Fruit fly (Drosophila melanogaster) whole organism, prepupa: Measurements from ENCODE around the gene ct.

Experiments used
- Blimp-1 ChIP-seq: fragments of 200-800 bp; sonication (Bioruptor generic); optimal IDR thresholded peaks from 3 replicates; lab custom pipeline; 2017; ENCODE audit warnings: missing biosample characterization, missing genetic modification characterization, mild to moderate bottlenecking, moderate library complexity, missing genetic modification reagents
- CG10631 ChIP-seq: fragments of 200-800 bp; sonication (Bioruptor generic); optimal IDR thresholded peaks from 2 replicates; lab custom pipeline; 2016; ENCODE audit warnings: missing biosample characterization, missing genetic modification characterization
- CG10669 ChIP-seq: fragments of 200-800 bp; sonication (Bioruptor generic); optimal IDR thresholded peaks from 3 replicates; lab custom pipeline; 2018; ENCODE audit warnings: missing biosample characterization, mild to moderate bottlenecking, missing genetic modification characterization, moderate library complexity
- CG11294 ChIP-seq: fragments of 200-800 bp; sonication (Bioruptor generic); IDR thresholded peaks from 2 replicates; pipeline ENCODE4 v1.3.6; 2022; ENCODE audit warnings: missing biosample characterization, missing genetic modification characterization
- CG11762 ChIP-seq: fragments of 200-800 bp; sonication (Bioruptor generic); optimal IDR thresholded peaks from 3 replicates; lab custom pipeline; 2016; ENCODE audit warnings: missing biosample characterization, missing genetic modification characterization; ENCODE audit not compliant: insufficient read depth
- CG11902 ChIP-seq: fragments of 200-800 bp; sonication (Bioruptor generic); optimal IDR thresholded peaks from 3 replicates; lab custom pipeline; 2016; ENCODE audit warnings: missing biosample characterization, missing genetic modification characterization
- CG15336 ChIP-seq: fragments of 200-800 bp; sonication (Bioruptor generic); IDR thresholded peaks from 2 replicates; pipeline ENCODE4 v1.3.6; 2022; ENCODE audit warnings: missing biosample characterization, missing genetic modification characterization
- CG16779 ChIP-seq: fragments of 200-800 bp; sonication (Bioruptor generic); optimal IDR thresholded peaks from 3 replicates; lab custom pipeline; 2017; ENCODE audit warnings: missing biosample characterization, mild to moderate bottlenecking, missing genetic modification characterization
- CG31627 ChIP-seq: fragments of 200-800 bp; sonication (Bioruptor generic); optimal IDR thresholded peaks from 3 replicates; lab custom pipeline; 2016; ENCODE audit warnings: missing biosample characterization, missing genetic modification characterization
- CG32006 ChIP-seq: fragments of 200-800 bp; sonication (Bioruptor generic); optimal IDR thresholded peaks from 3 replicates; lab custom pipeline; 2017; ENCODE audit warnings: missing biosample characterization, mild to moderate bottlenecking, missing genetic modification characterization
- CG3919 ChIP-seq: fragments of 200-800 bp; sonication (Bioruptor generic); optimal IDR thresholded peaks from 3 replicates; lab custom pipeline; 2016; ENCODE audit warnings: missing biosample characterization, missing genetic modification characterization
- CG4318 ChIP-seq: fragments of 200-800 bp; sonication (Bioruptor generic); optimal IDR thresholded peaks from 3 replicates; lab custom pipeline; 2017; ENCODE audit warnings: missing biosample characterization, mild to moderate bottlenecking, missing genetic modification characterization
- CG6163 ChIP-seq: fragments of 200-800 bp; sonication (Bioruptor generic); IDR thresholded peaks from 3 replicates; pipeline ENCODE4 v1.3.6; 2022; ENCODE audit warnings: missing biosample characterization, missing genetic modification characterization
- CG6792 ChIP-seq: fragments of 200-800 bp; sonication (Bioruptor generic); optimal IDR thresholded peaks from 3 replicates; lab custom pipeline; 2016; ENCODE audit warnings: missing biosample characterization, missing genetic modification characterization
- CG6808 ChIP-seq: fragments of 200-800 bp; sonication (Bioruptor generic); optimal IDR thresholded peaks from 3 replicates; lab custom pipeline; 2017; ENCODE audit warnings: missing biosample characterization, missing genetic modification characterization, mild to moderate bottlenecking, moderate library complexity, missing genetic modification reagents
- CG6854 ChIP-seq: fragments of 200-800 bp; sonication (Bioruptor generic); optimal IDR thresholded peaks from 2 replicates; lab custom pipeline; 2017; ENCODE audit warnings: missing biosample characterization, mild to moderate bottlenecking, missing genetic modification characterization
- CG8119 ChIP-seq: fragments of 200-800 bp; sonication (Bioruptor generic); IDR thresholded peaks from 3 replicates; pipeline ENCODE4 v1.3.6; 2022; ENCODE audit warnings: missing biosample characterization, missing genetic modification characterization
- CG8319 ChIP-seq: fragments of 200-800 bp; sonication (Bioruptor generic); optimal IDR thresholded peaks from 3 replicates; lab custom pipeline; 2016; ENCODE audit warnings: missing biosample characterization, missing genetic modification characterization
- CG8632 ChIP-seq: fragments of 200-800 bp; sonication (Bioruptor generic); optimal IDR thresholded peaks from 3 replicates; lab custom pipeline; 2016; ENCODE audit warnings: missing biosample characterization, missing genetic modification characterization
- CG9139 ChIP-seq: fragments of 200-800 bp; sonication (Bioruptor generic); optimal IDR thresholded peaks from 3 replicates; lab custom pipeline; 2017; ENCODE audit warnings: missing biosample characterization, mild to moderate bottlenecking, missing genetic modification characterization
- Eip75B ChIP-seq: fragments of 200-800 bp; sonication (Bioruptor generic); optimal IDR thresholded peaks from 3 replicates; lab custom pipeline; 2016; ENCODE audit warnings: missing biosample characterization, missing genetic modification characterization
- Eip78C ChIP-seq: fragments of 200-800 bp; sonication (Bioruptor generic); peaks from one replicate; lab custom pipeline; 2016; ENCODE audit warnings: missing biosample characterization, missing genetic modification characterization
- Ets21C ChIP-seq: fragments of 200-800 bp; sonication (Bioruptor generic); optimal IDR thresholded peaks from 3 replicates; lab custom pipeline; 2016; ENCODE audit warnings: missing biosample characterization, missing genetic modification characterization
- Ets96B ChIP-seq: fragments of 200-800 bp; optimal IDR thresholded peaks from 2 replicates; lab custom pipeline; 2019; ENCODE audit warnings: missing biosample characterization, mild to moderate bottlenecking, missing genetic modification characterization, moderate library complexity
- Gug ChIP-seq: fragments of 200-800 bp; sonication (Bioruptor generic); IDR thresholded peaks from 2 replicates; pipeline ENCODE4 v1.3.6; 2022; ENCODE audit warnings: missing biosample characterization, missing genetic modification characterization
- Hr38 ChIP-seq: sonication (Bioruptor generic); optimal IDR thresholded peaks from 2 replicates; lab custom pipeline; 2016; ENCODE audit warnings: missing biosample characterization, missing genetic modification characterization
- Hr39 ChIP-seq: fragments of 200-800 bp; sonication (Bioruptor generic); optimal IDR thresholded peaks from 2 replicates; lab custom pipeline; 2016; ENCODE audit warnings: missing biosample characterization, missing genetic modification characterization
- Hr4 ChIP-seq: fragments of 200-800 bp; sonication (Bioruptor generic); optimal IDR thresholded peaks from 3 replicates; lab custom pipeline; 2016; ENCODE audit warnings: missing biosample characterization, missing genetic modification characterization
- Lpt ChIP-seq: fragments of 200-800 bp; sonication (Bioruptor generic); optimal IDR thresholded peaks from 3 replicates; lab custom pipeline; 2016; ENCODE audit warnings: missing biosample characterization, missing genetic modification characterization
- Met ChIP-seq: fragments of 200-800 bp; sonication (Bioruptor generic); optimal IDR thresholded peaks from 3 replicates; lab custom pipeline; 2016; ENCODE audit warnings: missing biosample characterization, missing genetic modification characterization
- OdsH ChIP-seq: fragments of 200-800 bp; sonication (Bioruptor generic); optimal IDR thresholded peaks from 3 replicates; lab custom pipeline; 2016; ENCODE audit warnings: missing biosample characterization, missing genetic modification characterization
- Smox ChIP-seq: fragments of 200-800 bp; sonication (Bioruptor generic); optimal IDR thresholded peaks from 3 replicates; lab custom pipeline; 2016; ENCODE audit warnings: missing biosample characterization, missing genetic modification characterization
- Sox102F ChIP-seq: fragments of 200-800 bp; sonication (Bioruptor generic); optimal IDR thresholded peaks from 2 replicates; lab custom pipeline; 2016; ENCODE audit warnings: missing biosample characterization, mild to moderate bottlenecking, missing genetic modification characterization
- Sox14 ChIP-seq: fragments of 200-800 bp; sonication (Bioruptor generic); optimal IDR thresholded peaks from 3 replicates; lab custom pipeline; 2016; ENCODE audit warnings: missing biosample characterization, missing genetic modification characterization
- Sox15 ChIP-seq: fragments of 200-800 bp; sonication (Bioruptor generic); optimal IDR thresholded peaks from 3 replicates; lab custom pipeline; 2016; ENCODE audit warnings: missing biosample characterization, missing genetic modification characterization
- achi ChIP-seq: fragments of 200-800 bp; sonication (Bioruptor generic); optimal IDR thresholded peaks from 3 replicates; lab custom pipeline; 2016; ENCODE audit warnings: missing biosample characterization, missing genetic modification characterization
- acj6 ChIP-seq: fragments of 200-800 bp; sonication (Bioruptor generic); optimal IDR thresholded peaks from 3 replicates; lab custom pipeline; 2016; ENCODE audit warnings: missing biosample characterization, missing genetic modification characterization
- cyc ChIP-seq: fragments of 200-800 bp; sonication (Bioruptor generic); optimal IDR thresholded peaks from 3 replicates; lab custom pipeline; 2016; ENCODE audit warnings: missing biosample characterization, missing genetic modification characterization
- dac ChIP-seq: fragments of 200-800 bp; sonication (Bioruptor generic); optimal IDR thresholded peaks from 2 replicates; lab custom pipeline; 2017; ENCODE audit warnings: missing biosample characterization, mild to moderate bottlenecking, missing genetic modification characterization
- dsx ChIP-seq: fragments of 200-800 bp; optimal IDR thresholded peaks from 3 replicates; lab custom pipeline; 2019; ENCODE audit warnings: missing biosample characterization, mild to moderate bottlenecking, missing genetic modification characterization, moderate library complexity; ENCODE audit not compliant: poor library complexity, severe bottlenecking
- eg ChIP-seq: fragments of 200-800 bp; sonication (Bioruptor generic); IDR thresholded peaks from 3 replicates; pipeline ENCODE4 v1.3.6; 2022; ENCODE audit warnings: missing biosample characterization, missing genetic modification characterization
- esn ChIP-seq: fragments of 200-800 bp; sonication (Bioruptor generic); optimal IDR thresholded peaks from 2 replicates; lab custom pipeline; 2016; ENCODE audit warnings: missing biosample characterization, mild to moderate bottlenecking, missing genetic modification characterization, moderate library complexity
- fd85E ChIP-seq: fragments of 200-800 bp; sonication (Bioruptor generic); optimal IDR thresholded peaks from 3 replicates; lab custom pipeline; 2016; ENCODE audit warnings: missing biosample characterization, missing genetic modification characterization
- fkh ChIP-seq: fragments of 200-800 bp; sonication (Bioruptor generic); optimal IDR thresholded peaks from 3 replicates; lab custom pipeline; 2017; ENCODE audit warnings: missing biosample characterization, mild to moderate bottlenecking, missing genetic modification characterization, moderate library complexity
- net ChIP-seq: fragments of 200-800 bp; sonication (Bioruptor generic); optimal IDR thresholded peaks from 3 replicates; lab custom pipeline; 2016; ENCODE audit warnings: missing biosample characterization, missing genetic modification characterization
- pdm3 ChIP-seq: fragments of 200-800 bp; sonication (Bioruptor generic); optimal IDR thresholded peaks from 3 replicates; lab custom pipeline; 2016; ENCODE audit warnings: missing biosample characterization, missing genetic modification characterization
- salr ChIP-seq, 2 experiments: fragments of 200-800 bp; sonication (Bioruptor generic); optimal IDR thresholded peaks; 3 replicates each; lab custom pipeline; 2016 to 2018; ENCODE audit warnings: missing biosample characterization in 2 of 2, missing genetic modification characterization in 2 of 2, mild to moderate bottlenecking in 1 of 2
- ss ChIP-seq, 2 experiments: fragments of 200-800 bp; sonication (Bioruptor generic); optimal IDR thresholded peaks; 2 replicates in 1 of 2; 3 replicates in 1 of 2; lab custom pipeline; 2017 to 2018; ENCODE audit warnings: mild to moderate bottlenecking in 2 of 2, missing biosample characterization in 2 of 2, missing genetic modification characterization in 2 of 2, moderate library complexity in 1 of 2
- topi ChIP-seq: fragments of 200-800 bp; sonication (Bioruptor generic); optimal IDR thresholded peaks from 3 replicates; lab custom pipeline; 2016; ENCODE audit warnings: missing biosample characterization, missing genetic modification characterization

Gene ct

dm6 chrX:7604503-7604969 is 3.7 kb upstream of the ct start (continued):
- TF ChIP-seq CG6808 (GFP tag; lab: Kevin White, UChicago): peak; percentile 96
- peak; percentile 95 for TF ChIP-seq CG10669 (GFP tag; lab: Kevin White, UChicago)
- TF ChIP-seq CG6163 (GFP tag; lab: Robert Waterston, UW): peak; percentile 99
- peak; percentile 78 for TF ChIP-seq Gug (GFP tag; lab: Robert Waterston, UW)
- TF ChIP-seq Blimp-1 (GFP tag; lab: Kevin White, UChicago): peak; percentile 56
- TF ChIP-seq achi (GFP tag; lab: Kevin White, UChicago): peak; percentile 87
- peak; percentile 64 for TF ChIP-seq fkh (GFP tag; lab: Kevin White, UChicago)
- peak; percentile 95 for TF ChIP-seq Lpt (GFP tag; lab: Kevin White, UChicago)

- no peak for TF ChIP-seq OdsH (GFP tag; lab: Kevin White, UChicago)
- peak; percentile 24 to 29 for TF ChIP-seq salr (GFP tag; optimal IDR thresholded peaks at IDR 0.05; lab: Kevin White, UChicago)
- peak; percentile 70 for TF ChIP-seq Ets96B (tag; lab: Kevin White, UChicago)
- peak; percentile 87 for TF ChIP-seq CG8119 (GFP tag; lab: Robert Waterston, UW)
- no peak for TF ChIP-seq acj6 (GFP tag; lab: Kevin White, UChicago)
- TF ChIP-seq CG6792 (GFP tag; lab: Kevin White, UChicago): no peak
- TF ChIP-seq CG8632: peak; percentile 20
- TF ChIP-seq Blimp-1 (GFP tag; lab: Kevin White, UChicago): peak; percentile 3
- peak; percentile 95 for TF ChIP-seq CG6163 (GFP tag; lab: Robert Waterston, UW)
- peak; percentile 20 for TF ChIP-seq Sox102F (GFP tag; lab: Kevin White, UChicago)
- peak; percentile 73 for TF ChIP-seq CG16779 (tag; lab: Kevin White, UChicago)
- peak; percentile 67 for TF ChIP-seq dac (GFP tag; lab: Kevin White, UChicago)
- peak; percentile 56 for TF ChIP-seq Lpt (GFP tag; lab: Kevin White, UChicago)
- TF ChIP-seq Sox14 (GFP tag; lab: Kevin White, UChicago): no peak
- TF ChIP-seq Hr4 (GFP tag; lab: Kevin White, UChicago): no peak
- no peak for TF ChIP-seq cyc
- TF ChIP-seq Met (GFP tag; lab: Kevin White, UChicago): no peak
- no peak for TF ChIP-seq Hr39 (GFP tag; lab: Kevin White, UChicago)
- TF ChIP-seq CG11762 (GFP tag; lab: Kevin White, UChicago): peak; percentile 32
- TF ChIP-seq fd85E (GFP tag; lab: Kevin White, UChicago): no peak
- TF ChIP-seq CG10631 (GFP tag; lab: Kevin White, UChicago): no peak
- peak; percentile 42 for TF ChIP-seq CG32006 (GFP tag; lab: Kevin White, UChicago)
- TF ChIP-seq CG11902 (GFP tag; lab: Kevin White, UChicago): no peak
- peak; percentile 80 for TF ChIP-seq Eip78C (GFP tag; lab: Kevin White, UChicago)
- TF ChIP-seq CG31627 (GFP tag; lab: Kevin White, UChicago): no peak
- peak; percentile 76 for TF ChIP-seq CG6854 (GFP tag; lab: Kevin White, UChicago)
- peak; percentile 62 for TF ChIP-seq net (GFP tag; lab: Kevin White, UChicago)
- no peak for TF ChIP-seq topi (GFP tag; lab: Kevin White, UChicago)
- TF ChIP-seq Gug (GFP tag; lab: Robert Waterston, UW): peak; percentile 55
- TF ChIP-seq CG8319 (GFP tag; lab: Kevin White, UChicago): no peak
- peak; percentile 0 for TF ChIP-seq Eip75B
- TF ChIP-seq Hr38: no peak
- TF ChIP-seq Smox (GFP tag; lab: Kevin White, UChicago): no peak
- peak; percentile 2 for TF ChIP-seq pdm3
- peak; percentile 82 for TF ChIP-seq CG9139 (GFP tag; lab: Kevin White, UChicago)
- TF ChIP-seq CG15336: peak; percentile 75
- TF ChIP-seq CG10669 (GFP tag; lab: Kevin White, UChicago): peak; percentile 68
- peak; percentile 9; the same call in 1 of the 2 replicates for TF ChIP-seq CG11294 (GFP tag; lab: Robert Waterston, UW)
- TF ChIP-seq esn (GFP tag; lab: Kevin White, UChicago): no peak
- peak; percentile 93 for TF ChIP-seq eg (GFP tag; lab: Robert Waterston, UW)
- TF ChIP-seq ss (GFP tag; optimal IDR thresholded peaks at IDR 0.05; lab: Kevin White, UChicago): peak; percentile 80 to 89
- no peak for TF ChIP-seq Sox15 (GFP tag; lab: Kevin White, UChicago)
- TF ChIP-seq dsx (GFP tag; lab: Kevin White, UChicago): peak; percentile 58
- TF ChIP-seq Ets21C (GFP tag; lab: Kevin White, UChicago): no peak
- no peak for TF ChIP-seq CG4318
- peak; percentile 37 for TF ChIP-seq CG3919 (GFP tag; lab: Kevin White, UChicago)
Observed at dm6 chrX:7605669-7606068, 2.6 kb upstream of the ct start.
